Worm (Caenorhabditis elegans): ENCODE results near the gene F09F9.1.

DNA sequence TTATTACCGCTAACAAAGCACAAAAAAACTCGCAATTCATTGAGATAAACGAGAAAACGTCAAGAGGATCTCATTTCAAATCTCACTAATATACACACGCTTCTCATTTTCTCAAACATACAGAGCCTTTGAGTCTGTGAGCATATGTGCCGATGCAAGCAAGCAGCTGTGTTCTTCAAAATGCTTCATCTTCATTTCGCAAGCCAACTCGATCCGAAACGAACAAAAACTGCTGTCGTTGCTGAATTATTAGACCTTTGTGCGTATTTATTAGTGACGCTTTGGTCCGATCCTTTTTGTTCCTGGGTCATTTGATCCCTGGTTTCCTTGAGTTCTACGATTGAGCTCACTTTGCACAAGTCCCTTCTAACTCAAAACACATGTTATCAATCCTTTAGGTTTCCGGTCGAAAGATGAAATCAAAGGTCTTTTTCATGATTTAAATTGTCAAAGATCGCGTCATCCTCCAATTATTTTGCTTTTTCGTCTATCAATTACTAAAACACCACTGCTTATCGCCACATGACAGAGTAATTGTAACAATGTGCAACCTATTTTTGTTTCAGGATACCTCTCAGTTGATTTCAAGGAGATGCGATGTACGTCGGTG, 8.1 kb upstream of the F09F9.1 start, which contains the start of gene R02E4.2:
- TF ChIP-seq daf-8 (GFP tag; IDR thresholded peaks at IDR 0.05) = no peak
- TF ChIP-seq lsy-2 (tag; optimal IDR thresholded peaks at IDR 0.05) = no peak
- no peak for TF ChIP-seq lin-39 (tag; optimal IDR thresholded peaks at IDR 0.05)
- no peak for TF ChIP-seq aly-2 (tag; optimal IDR thresholded peaks at IDR 0.05)
- no peak for TF ChIP-seq fkh-10 (GFP tag; optimal IDR thresholded peaks at IDR 0.05)
- peak in 1 of 2 experiments; percentile 67 for TF ChIP-seq unc-62 (GFP tag; optimal IDR thresholded peaks at IDR 0.05 in 1 of 2)
- TF ChIP-seq unc-62 (tag; optimal IDR thresholded peaks at IDR 0.05) = no peak

Data from whole organism, L4 larva.